Worm (Caenorhabditis elegans) whole organism, mixed stage, embryonic: ENCODE results near the gene sqv-7.

ENCODE experiments used
- ham-2 ChIP-seq: fragments of 200-800 bp; sonication (Bioruptor generic); optimal IDR thresholded peaks from 2 replicates; lab custom pipeline; 2018; ENCODE audit warnings: mild to moderate bottlenecking, missing genetic modification characterization, missing compliant biosample characterization
- hlh-1 ChIP-seq: fragments of 150-350 bp; optimal IDR thresholded peaks from 2 replicates; lab custom pipeline; 2014; ENCODE audit warnings: missing biosample characterization, missing genetic modification reagents, missing genetic modification characterization
- mls-2 ChIP-seq: sonication (generic microtip); optimal IDR thresholded peaks from 2 replicates; lab custom pipeline; 2016; ENCODE audit warnings: mild to moderate bottlenecking, missing genetic modification characterization, moderate library complexity, missing compliant biosample characterization
- nhr-28 ChIP-seq: fragments of 150-350 bp; optimal IDR thresholded peaks from 2 replicates; lab custom pipeline; 2014; ENCODE audit warnings: missing biosample characterization, missing genetic modification characterization
- nhr-76 ChIP-seq: sonication (generic microtip); optimal IDR thresholded peaks from 2 replicates; lab custom pipeline; 2017; ENCODE audit warnings: missing biosample characterization, missing genetic modification characterization
- pha-4 ChIP-seq: fragments of 150-350 bp; optimal IDR thresholded peaks from 2 replicates; lab custom pipeline; 2018; ENCODE audit warnings: missing biosample characterization, missing genetic modification reagents, missing genetic modification characterization
- sem-2 ChIP-seq: fragments of 200-800 bp; sonication (Bioruptor generic); optimal IDR thresholded peaks from 2 replicates; lab custom pipeline; 2018; ENCODE audit warnings: mild to moderate bottlenecking, missing genetic modification characterization, missing compliant biosample characterization
- snpc-4 ChIP-seq: fragments of 150-350 bp; optimal IDR thresholded peaks from 2 replicates; lab custom pipeline; 2014; ENCODE audit warnings: missing biosample characterization, missing genetic modification characterization
- sptf-1 ChIP-seq: sonication (generic microtip); optimal IDR thresholded peaks from 2 replicates; lab custom pipeline; 2017; ENCODE audit warnings: mild to moderate bottlenecking, missing genetic modification characterization, moderate library complexity, missing compliant biosample characterization
- unc-120 ChIP-seq: sonication (generic microtip); optimal IDR thresholded peaks from 2 replicates; lab custom pipeline; 2017; ENCODE audit warnings: missing genetic modification characterization, missing compliant biosample characterization; ENCODE audit not compliant: poor library complexity, severe bottlenecking
- ztf-11 ChIP-seq: fragments of 150-350 bp; optimal IDR thresholded peaks from 2 replicates; lab custom pipeline; 2014; ENCODE audit warnings: missing biosample characterization, missing genetic modification characterization

DNA sequence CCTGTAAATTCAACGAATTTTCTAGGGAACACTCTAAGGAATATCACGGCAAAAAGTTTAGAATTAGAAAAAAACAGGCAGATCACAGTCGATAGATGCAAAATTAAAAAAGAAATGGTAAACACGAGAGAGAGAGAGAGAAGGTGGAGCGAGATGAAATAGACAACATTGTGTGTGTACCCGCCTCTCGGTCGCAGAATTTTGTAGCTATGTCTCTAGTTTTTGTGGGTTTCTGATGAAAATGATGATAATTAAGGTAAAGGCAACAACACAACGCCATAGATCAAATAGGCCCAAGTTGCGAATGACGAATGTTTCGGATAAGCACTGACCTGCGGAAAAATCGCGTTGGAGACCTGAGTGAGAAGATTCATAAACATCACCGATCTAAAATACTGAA is 39.0 kb downstream of the sqv-7 start, which contains the start of gene sod-1:
- TF ChIP-seq ham-2 (GFP tag; lab: Kevin White, UChicago) = no peak
- no peak for TF ChIP-seq hlh-1 (tag; lab: Kevin White, UChicago)
- no peak for TF ChIP-seq sem-2 (GFP tag; lab: Kevin White, UChicago)
- no peak for TF ChIP-seq unc-120 (tag; lab: Kevin White, UChicago)
- no peak for TF ChIP-seq ztf-11
- no peak for TF ChIP-seq nhr-76 (tag; lab: Kevin White, UChicago)
- TF ChIP-seq sptf-1 (tag; lab: Kevin White, UChicago) = no peak
- no peak for TF ChIP-seq mls-2 (tag; lab: Kevin White, UChicago)
- TF ChIP-seq nhr-28 (tag; lab: Kevin White, UChicago) = no peak
- no peak for TF ChIP-seq snpc-4
- TF ChIP-seq pha-4 = no peak
